Fruit fly (Drosophila melanogaster): Measurements from ENCODE around the gene CG33177.

The CG33177 gene

DNA sequence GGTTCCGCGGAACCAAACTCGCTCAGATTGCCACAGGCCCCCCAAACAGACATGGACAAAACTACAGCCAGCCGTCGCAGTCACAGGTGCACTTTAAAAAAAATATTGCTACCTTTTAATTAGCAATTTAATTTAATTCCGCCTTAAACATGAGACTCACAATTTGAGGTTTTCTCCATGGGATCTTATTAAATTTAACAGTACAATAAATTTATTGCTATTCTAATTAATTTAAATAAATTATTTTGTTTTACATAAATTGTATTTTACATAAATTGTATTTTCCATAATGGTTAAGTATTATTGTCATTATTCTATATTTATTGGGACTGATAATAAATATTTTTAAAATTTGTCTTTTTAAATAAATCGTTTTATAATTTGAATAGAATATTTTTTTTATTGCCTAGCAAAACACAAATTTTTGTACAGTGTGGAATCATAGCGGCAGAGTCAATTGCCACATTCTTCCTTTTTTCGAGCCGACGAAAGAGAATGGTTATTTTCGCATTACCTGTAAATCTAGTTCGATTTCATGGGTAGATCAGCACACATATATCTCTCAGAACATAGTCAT, 42.3 kb downstream of the CG33177 start (continued):
- TF ChIP-seq CG7839 (tag; optimal IDR thresholded peaks at IDR 0.05): peak; percentile 6
- TF ChIP-seq CG15269 (tag; optimal IDR thresholded peaks at IDR 0.05): peak; percentile 4
- no peak for TF ChIP-seq Asciz (GFP tag; optimal IDR thresholded peaks at IDR 0.05)
- peak; percentile 8 for TF ChIP-seq CG17359 (tag; optimal IDR thresholded peaks at IDR 0.05)

dm6 chrX:15125496-15125895, 44.3 kb downstream of the CG33177 start, which contains the start of gene drd:
Gene drd (plus strand): TSS chrX:15125753.
- TF ChIP-seq CG13894 (tag; optimal IDR thresholded peaks at IDR 0.05): peak; percentile 13
- TF ChIP-seq dan (GFP tag; IDR thresholded peaks at IDR 0.05): no peak
- no peak for TF ChIP-seq CG6791 (GFP tag; IDR thresholded peaks at IDR 0.05; ENCODE audit: partially characterized antibody)
- no peak for TF ChIP-seq CG7786 (GFP tag; optimal IDR thresholded peaks at IDR 0.05)
- TF ChIP-seq Atf6 (GFP tag; IDR thresholded peaks at IDR 0.05): no peak
- TF ChIP-seq cato (GFP tag; optimal IDR thresholded peaks at IDR 0.05; ENCODE audit: borderline replicate concordance): no peak
- no peak for TF ChIP-seq jing (GFP tag; optimal IDR thresholded peaks at IDR 0.05)
- no peak for TF ChIP-seq crc (GFP tag; optimal IDR thresholded peaks at IDR 0.05)
- TF ChIP-seq unc-4 (GFP tag; IDR thresholded peaks at IDR 0.05; ENCODE audit: partially characterized antibody): no peak
- no peak for TF ChIP-seq slbo (GFP tag; IDR thresholded peaks at IDR 0.05)
- TF ChIP-seq CG15269 (tag; optimal IDR thresholded peaks at IDR 0.05): no peak
- TF ChIP-seq D (optimal IDR thresholded peaks at IDR 0.05): no peak
- TF ChIP-seq D (GFP tag; optimal IDR thresholded peaks at IDR 0.05): no peak
- TF ChIP-seq CG6813 (GFP tag; optimal IDR thresholded peaks at IDR 0.05): no peak
- no peak for TF ChIP-seq lilli (GFP tag; optimal IDR thresholded peaks at IDR 0.05)
- TF ChIP-seq CG5180 (GFP tag; optimal IDR thresholded peaks at IDR 0.05): peak; percentile 79
- no peak for TF ChIP-seq ranshi (GFP tag; IDR thresholded peaks at IDR 0.05)
- TF ChIP-seq Sin3A (optimal IDR thresholded peaks at IDR 0.05): no peak
- 0 out of 4 replicates have a peak, but pooled peaks have one; percentile 62 for TF ChIP-seq chinmo (GFP tag; IDR thresholded peaks at IDR 0.05; ENCODE audit: partially characterized antibody)
- no peak for TF ChIP-seq MESR4 (GFP tag; optimal IDR thresholded peaks at IDR 0.05)
- no peak for TF ChIP-seq ac (GFP tag; optimal IDR thresholded peaks at IDR 0.05)
- TF ChIP-seq CG8388 (GFP tag; optimal IDR thresholded peaks at IDR 0.05): no peak
- no peak for TF ChIP-seq croc (GFP tag; conservative IDR thresholded peaks at IDR 0.05)
- TF ChIP-seq B-H2 (GFP tag; optimal IDR thresholded peaks at IDR 0.05): no peak
- no peak for TF ChIP-seq exex (tag; optimal IDR thresholded peaks at IDR 0.05)
- no peak for TF ChIP-seq CG9817 (tag; optimal IDR thresholded peaks at IDR 0.05)
- TF ChIP-seq CG14050 (GFP tag; IDR thresholded peaks at IDR 0.05): peak; percentile 40; the same call in 1 of the 3 replicates
- TF ChIP-seq Usf (GFP tag; optimal IDR thresholded peaks at IDR 0.05): no peak
- no peak for TF ChIP-seq CG32532 (GFP tag; IDR thresholded peaks at IDR 0.05)
- no peak for TF ChIP-seq hth (optimal IDR thresholded peaks at IDR 0.05)
- TF ChIP-seq CG10366 (GFP tag; IDR thresholded peaks at IDR 0.05): no peak
- no peak for TF ChIP-seq Hand (GFP tag; optimal IDR thresholded peaks at IDR 0.05)
- TF ChIP-seq CG15514 (GFP tag; optimal IDR thresholded peaks at IDR 0.05): peak; percentile 13
- no peak for TF ChIP-seq CG30431 (GFP tag; optimal IDR thresholded peaks at IDR 0.05)
- no peak for TF ChIP-seq Nf-YB (GFP tag; optimal IDR thresholded peaks at IDR 0.05)
- peak; percentile 89 for TF ChIP-seq Deaf1 (tag; optimal IDR thresholded peaks at IDR 0.05)
- TF ChIP-seq da (GFP tag; optimal IDR thresholded peaks at IDR 0.05): no peak
- TF ChIP-seq cg (GFP tag; optimal IDR thresholded peaks at IDR 0.05): peak; percentile 42
- TF ChIP-seq CG11093 (GFP tag; IDR thresholded peaks at IDR 0.05): no peak
- TF ChIP-seq aop (GFP tag; IDR thresholded peaks at IDR 0.05): no peak
- no peak for TF ChIP-seq twi (tag; optimal IDR thresholded peaks at IDR 0.05)
- TF ChIP-seq ssp (GFP tag; IDR thresholded peaks at IDR 0.05): no peak
- peak; percentile 71 for TF ChIP-seq Med (GFP tag)
- no peak for TF ChIP-seq CG12071 (GFP tag; optimal IDR thresholded peaks at IDR 0.05)
- no peak for TF ChIP-seq CG17385 (GFP tag; optimal IDR thresholded peaks at IDR 0.05)
- no peak for TF ChIP-seq CG9609 (GFP tag; optimal IDR thresholded peaks at IDR 0.05)

All from whole organism, embryonic.